Worm (Caenorhabditis elegans) whole organism, L4/young adult: ENCODE measurements around the gene cal-2.

ENCODE experiments used
- dao-5 ChIP-seq: sonication (generic microtip); optimal IDR thresholded peaks from 2 replicates; lab custom pipeline; 2016; ENCODE audit warnings: missing genotype, missing genetic modification characterization, moderate library complexity, missing compliant biosample characterization
- him-1 ChIP-seq: sonication (generic microtip); optimal IDR thresholded peaks from 2 replicates; lab custom pipeline; 2016; ENCODE audit warnings: missing genotype, missing genetic modification reagents, missing genetic modification characterization, missing compliant biosample characterization

DNA sequence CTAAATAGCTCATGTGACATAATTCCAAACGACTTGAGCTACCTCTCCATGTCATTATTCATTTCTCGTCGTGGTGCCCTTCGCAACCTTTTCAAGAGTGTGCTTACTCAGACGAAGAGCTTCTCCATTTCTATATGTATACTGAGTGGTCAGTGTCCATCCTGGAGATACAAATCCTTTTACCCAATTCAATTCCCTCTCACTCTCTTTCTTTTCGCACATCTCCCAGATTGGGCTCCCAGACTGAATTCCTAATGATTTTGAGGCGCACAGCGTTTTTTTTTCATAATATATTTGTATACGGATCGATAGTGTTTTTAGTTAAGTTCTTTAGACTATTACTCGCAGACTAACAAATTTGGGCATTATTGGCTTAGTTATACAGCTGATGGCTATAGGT is 39.6 kb upstream of the cal-2 start:
- TF ChIP-seq him-1, result no peak
- TF ChIP-seq dao-5 (tag; lab: Kevin White, UChicago), result no peak
